Fruit fly (Drosophila melanogaster) whole organism, embryonic: ENCODE data around the gene CG15767.

ENCODE experiments used
- Adf1 ChIP-seq: fragments of 200-800 bp; sonication (Bioruptor generic); IDR thresholded peaks from 2 replicates; pipeline ENCODE4 v1.3.6; 2022; ENCODE audit warnings: missing biosample characterization, missing genetic modification characterization
- Atf-2 ChIP-seq: fragments of 200-800 bp; sonication (Bioruptor generic); optimal IDR thresholded peaks from 2 replicates; lab custom pipeline; 2016; ENCODE audit warnings: missing biosample characterization, missing genetic modification characterization
- CG10147 ChIP-seq: fragments of 200-800 bp; sonication (Bioruptor generic); optimal IDR thresholded peaks from 2 replicates; lab custom pipeline; 2019; ENCODE audit warnings: missing biosample characterization, mild to moderate bottlenecking, missing genetic modification characterization, moderate library complexity
- CG10267 ChIP-seq: fragments of 200-800 bp; sonication (Bioruptor generic); optimal IDR thresholded peaks from 2 replicates; lab custom pipeline; 2018; ENCODE audit warnings: missing biosample characterization, mild to moderate bottlenecking, missing genetic modification characterization, moderate library complexity
- CG11504 ChIP-seq: fragments of 200-800 bp; sonication (Bioruptor generic); optimal IDR thresholded peaks from 3 replicates; lab custom pipeline; 2019; ENCODE audit warnings: missing biosample characterization, mild to moderate bottlenecking, missing genetic modification characterization, moderate library complexity
- CG11696 ChIP-seq: fragments of 200-800 bp; sonication (Bioruptor generic); IDR thresholded peaks from 2 replicates; pipeline ENCODE4 v1.3.6; 2022; ENCODE audit warnings: missing biosample characterization, missing genetic modification characterization
- CG12659 ChIP-seq: fragments of 200-800 bp; sonication (Bioruptor generic); optimal IDR thresholded peaks from 3 replicates; lab custom pipeline; 2017; ENCODE audit warnings: mild to moderate bottlenecking, missing biosample characterization, missing genetic modification reagents, missing genetic modification characterization
- CG12769 ChIP-seq: fragments of 200-800 bp; sonication (Bioruptor generic); optimal IDR thresholded peaks from 2 replicates; lab custom pipeline; 2019; ENCODE audit warnings: missing biosample characterization, mild to moderate bottlenecking, missing genetic modification characterization, moderate library complexity
- CG13424 ChIP-seq: fragments of 200-800 bp; sonication (Bioruptor generic); optimal IDR thresholded peaks from 2 replicates; lab custom pipeline; 2019; ENCODE audit warnings: missing biosample characterization, mild to moderate bottlenecking, missing genetic modification characterization, moderate library complexity
- CG14710 ChIP-seq: fragments of 200-800 bp; sonication (Bioruptor generic); optimal IDR thresholded peaks from 3 replicates; lab custom pipeline; 2019; ENCODE audit warnings: missing biosample characterization, mild to moderate bottlenecking, missing genetic modification characterization, moderate library complexity
- CG15269 ChIP-seq: fragments of 200-800 bp; sonication (Bioruptor generic); optimal IDR thresholded peaks from 2 replicates; lab custom pipeline; 2018; ENCODE audit warnings: missing biosample characterization, mild to moderate bottlenecking, missing genetic modification characterization, moderate library complexity
- CG1603 ChIP-seq: fragments of 200-800 bp; sonication (Bioruptor generic); optimal IDR thresholded peaks from 2 replicates; lab custom pipeline; 2019; ENCODE audit warnings: missing biosample characterization, mild to moderate bottlenecking, missing genetic modification characterization, moderate library complexity
- CG1792 ChIP-seq: fragments of 200-800 bp; sonication (Bioruptor generic); optimal IDR thresholded peaks from 2 replicates; lab custom pipeline; 2016; ENCODE audit warnings: missing biosample characterization, missing genetic modification characterization
- CG32772 ChIP-seq: fragments of 200-800 bp; sonication (Bioruptor generic); IDR thresholded peaks from 2 replicates; pipeline ENCODE4 v1.3.6; 2022; ENCODE audit warnings: missing biosample characterization, missing genetic modification characterization
- CG3407 ChIP-seq: fragments of 200-800 bp; sonication (Bioruptor generic); optimal IDR thresholded peaks from 2 replicates; lab custom pipeline; 2018; ENCODE audit warnings: missing biosample characterization, mild to moderate bottlenecking, missing genetic modification characterization
- CG34376 ChIP-seq: fragments of 200-800 bp; sonication (Bioruptor generic); optimal IDR thresholded peaks from 2 replicates; lab custom pipeline; 2018; ENCODE audit warnings: missing biosample characterization, mild to moderate bottlenecking, missing genetic modification characterization
- CG5245 ChIP-seq: fragments of 200-800 bp; sonication (Bioruptor generic); optimal IDR thresholded peaks from 3 replicates; lab custom pipeline; 2016; ENCODE audit warnings: missing biosample characterization, missing genetic modification characterization
- CG5953 ChIP-seq: fragments of 200-800 bp; sonication (Bioruptor generic); IDR thresholded peaks from 2 replicates; pipeline ENCODE4 v1.3.6; 2022; ENCODE audit warnings: missing biosample characterization, missing genetic modification characterization
- CG6175 ChIP-seq: fragments of 200-800 bp; sonication (Bioruptor generic); IDR thresholded peaks from 3 replicates; pipeline ENCODE4 v1.3.6; 2022; ENCODE audit warnings: missing biosample characterization, missing genetic modification characterization
- CG6765 ChIP-seq: fragments of 200-800 bp; sonication (Bioruptor generic); optimal IDR thresholded peaks from 3 replicates; lab custom pipeline; 2017; ENCODE audit warnings: missing biosample characterization, mild to moderate bottlenecking, missing genetic modification characterization
- CG6813 ChIP-seq: fragments of 200-800 bp; sonication (Bioruptor generic); optimal IDR thresholded peaks from 2 replicates; lab custom pipeline; 2017; ENCODE audit warnings: missing biosample characterization, missing genetic modification characterization, mild to moderate bottlenecking, moderate library complexity, missing genetic modification reagents
- CG8765 ChIP-seq: fragments of 200-800 bp; sonication (Bioruptor generic); IDR thresholded peaks from 2 replicates; pipeline ENCODE4 v1.3.6; 2022; ENCODE audit warnings: missing biosample characterization, missing genetic modification characterization
- CG9727 ChIP-seq: fragments of 200-800 bp; sonication (Bioruptor generic); optimal IDR thresholded peaks from 3 replicates; lab custom pipeline; 2017; ENCODE audit warnings: missing biosample characterization, mild to moderate bottlenecking, missing genetic modification characterization
- E2f2 ChIP-seq: fragments of 200-800 bp; sonication (Bioruptor generic); IDR thresholded peaks from 2 replicates; pipeline ENCODE4 v1.3.6; 2022; ENCODE audit warnings: missing biosample characterization, missing genetic modification characterization
- Gsc ChIP-seq: fragments of 200-800 bp; sonication (Bioruptor generic); IDR thresholded peaks from 2 replicates; pipeline ENCODE4 v1.3.6; 2022; ENCODE audit warnings: missing biosample characterization, missing genetic modification characterization
- H15 ChIP-seq: fragments of 200-800 bp; sonication (Bioruptor generic); IDR thresholded peaks from 3 replicates; pipeline ENCODE4 v1.3.6; 2022; ENCODE audit warnings: missing biosample characterization, missing genetic modification characterization
- H2.0 ChIP-seq: fragments of 200-800 bp; sonication (Bioruptor generic); IDR thresholded peaks from 2 replicates; pipeline ENCODE4 v1.3.6; 2022; ENCODE audit warnings: missing biosample characterization, missing genetic modification characterization
- HmgD ChIP-seq: fragments of 200-800 bp; sonication (Bioruptor generic); optimal IDR thresholded peaks from 3 replicates; lab custom pipeline; 2016; ENCODE audit warnings: missing biosample characterization, missing genetic modification characterization
- Hr3 ChIP-seq: fragments of 200-800 bp; sonication (Bioruptor generic); optimal IDR thresholded peaks from 3 replicates; lab custom pipeline; 2016; ENCODE audit warnings: missing biosample characterization, missing genetic modification characterization
- Nf-YC ChIP-seq: fragments of 200-800 bp; optimal IDR thresholded peaks from 3 replicates; lab custom pipeline; 2019; ENCODE audit warnings: missing biosample characterization, mild to moderate bottlenecking, missing genetic modification characterization, moderate library complexity
- Stat92E ChIP-seq, 3 experiments: fragments of >200 bp in 2 of 3; fragments of 200-800 bp in 1 of 3; sonication (Bioruptor generic) in 1 of 3; optimal IDR thresholded peaks; 2 replicates each; lab custom pipeline; 2017 to 2019; ENCODE audit warnings: missing biosample characterization in 3 of 3, missing genetic modification characterization in 3 of 3, mild to moderate bottlenecking in 1 of 3, moderate library complexity in 1 of 3
- TFAM ChIP-seq: fragments of 200-800 bp; sonication (Bioruptor generic); optimal IDR thresholded peaks from 2 replicates; lab custom pipeline; 2017; ENCODE audit warnings: missing biosample characterization, missing genetic modification characterization, inconsistent platforms
- Xrp1 ChIP-seq: fragments of 200-800 bp; sonication (Bioruptor generic); IDR thresholded peaks from 2 replicates; pipeline ENCODE4 v1.3.6; 2022; ENCODE audit warnings: missing biosample characterization, missing genetic modification characterization
- ash1 ChIP-seq: fragments of 200-800 bp; sonication (Bioruptor generic); optimal IDR thresholded peaks from 2 replicates; lab custom pipeline; 2018; ENCODE audit warnings: missing biosample characterization, mild to moderate bottlenecking, missing genetic modification characterization
- bcd ChIP-seq: fragments of 200-800 bp; sonication (Bioruptor generic); optimal IDR thresholded peaks from 2 replicates; lab custom pipeline; 2017; ENCODE audit warnings: missing biosample characterization, mild to moderate bottlenecking, missing genetic modification characterization
- cato ChIP-seq: fragments of 200-800 bp; sonication (Bioruptor generic); optimal IDR thresholded peaks from 2 replicates; lab custom pipeline; 2016; ENCODE audit warnings: missing biosample characterization, missing genetic modification characterization, borderline replicate concordance
- ci ChIP-seq: fragments of 200-800 bp; sonication (Bioruptor generic); IDR thresholded peaks from 3 replicates; pipeline ENCODE4 v1.3.6; 2022; ENCODE audit warnings: missing biosample characterization, missing genetic modification characterization
- emc ChIP-seq: fragments of 200-800 bp; sonication (Bioruptor generic); optimal IDR thresholded peaks from 2 replicates; lab custom pipeline; 2016; ENCODE audit warnings: missing biosample characterization, missing genetic modification characterization
- gce ChIP-seq: fragments of 200-800 bp; sonication (Bioruptor generic); IDR thresholded peaks from 3 replicates; pipeline ENCODE4 v1.3.6; 2022; ENCODE audit warnings: missing biosample characterization, missing genetic modification characterization
- gem ChIP-seq: fragments of 200-800 bp; sonication (Bioruptor generic); optimal IDR thresholded peaks from 2 replicates; lab custom pipeline; 2019; ENCODE audit warnings: missing biosample characterization, mild to moderate bottlenecking, missing genetic modification characterization, moderate library complexity
- gsb-n ChIP-seq: fragments of 200-800 bp; sonication (Bioruptor generic); optimal IDR thresholded peaks from 3 replicates; lab custom pipeline; 2018; ENCODE audit warnings: missing biosample characterization, mild to moderate bottlenecking, missing genetic modification characterization
- kni ChIP-seq: fragments of 200-800 bp; sonication (Bioruptor generic); optimal IDR thresholded peaks from 3 replicates; lab custom pipeline; 2017; ENCODE audit warnings: mild to moderate bottlenecking, missing biosample characterization, missing genetic modification reagents, missing genetic modification characterization
- lbe ChIP-seq: fragments of 200-800 bp; sonication (Bioruptor generic); optimal IDR thresholded peaks from 2 replicates; lab custom pipeline; 2016; ENCODE audit warnings: missing biosample characterization, mild to moderate bottlenecking, missing genetic modification characterization
- luna ChIP-seq: fragments of 200-800 bp; sonication (Bioruptor generic); optimal IDR thresholded peaks from 2 replicates; lab custom pipeline; 2016; ENCODE audit warnings: missing biosample characterization, missing genetic modification characterization
- oc ChIP-seq: fragments of 200-800 bp; sonication (Bioruptor generic); optimal IDR thresholded peaks from 2 replicates; lab custom pipeline; 2018; ENCODE audit warnings: missing biosample characterization, mild to moderate bottlenecking, missing genetic modification characterization, moderate library complexity
- org-1 ChIP-seq: fragments of 200-800 bp; sonication (Bioruptor generic); optimal IDR thresholded peaks from 2 replicates; lab custom pipeline; 2017; ENCODE audit warnings: missing biosample characterization, missing genetic modification characterization
- pfk ChIP-seq: fragments of 200-800 bp; sonication (Bioruptor generic); optimal IDR thresholded peaks from 2 replicates; lab custom pipeline; 2018; ENCODE audit warnings: missing biosample characterization, mild to moderate bottlenecking, missing genetic modification characterization, moderate library complexity
- rib ChIP-seq: fragments of 200-800 bp; sonication (Bioruptor generic); IDR thresholded peaks from 2 replicates; pipeline ENCODE4 v1.3.6; 2022; ENCODE audit warnings: missing biosample characterization, missing genetic modification characterization
- ssp ChIP-seq: fragments of 200-800 bp; sonication (Bioruptor generic); IDR thresholded peaks from 2 replicates; pipeline ENCODE4 v1.3.6; 2022; ENCODE audit warnings: missing biosample characterization, missing genetic modification characterization

Gene CG15767

dm6 chrX:5783260-5784040, 5.8 kb upstream of the CG15767 start (continued):
- TF ChIP-seq CG10147 (GFP tag; lab: Kevin White, UChicago) (no peak), org-1 (GFP tag; lab: Kevin White, UChicago) (peak; percentile 30), CG5245 (GFP tag; lab: Kevin White, UChicago) (no peak), CG12769 (tag; lab: Kevin White, UChicago) (no peak), CG6765 (GFP tag; lab: Kevin White, UChicago) (no peak), emc (GFP tag; lab: Kevin White, UChicago) (no peak), Nf-YC (tag; lab: Kevin White, UChicago) (no peak), CG3407 (GFP tag; lab: Kevin White, UChicago) (peak; percentile 41), E2f2 (no peak), CG15269 (peak; percentile 47), gsb-n (tag; lab: Kevin White, UChicago) (peak; percentile 34), luna (GFP tag; lab: Kevin White, UChicago) (no peak), CG11504 (tag; lab: Kevin White, UChicago) (peak; percentile 72), CG5953 (no peak), CG11696 (no peak), Hr3 (GFP tag; lab: Kevin White, UChicago) (no peak), CG13424 (peak; percentile 47), CG10267 (peak; percentile 26), kni (peak; percentile 8), CG9727 (GFP tag; lab: Kevin White, UChicago) (peak; percentile 9), gem (tag; lab: Kevin White, UChicago) (peak; percentile 69), Atf-2 (no peak), pfk (GFP tag; lab: Kevin White, UChicago) (no peak), cato (GFP tag; lab: Kevin White, UChicago) (no peak), ash1 (no peak), CG1792 (GFP tag; lab: Kevin White, UChicago) (no peak), CG32772 (GFP tag; lab: Robert Waterston, UW) (peak; percentile 55; the same call in 1 of the 2 replicates), H15 (GFP tag; lab: Robert Waterston, UW) (0 out of 3 replicates have a peak, but pooled peaks have one; percentile 56), Stat92E (GFP tag; optimal IDR thresholded peaks at IDR 0.05; lab: Kevin White, UChicago) (no peak), CG34376 (no peak), bcd (peak; percentile 18), ci (peak; percentile 69), CG6175 (no peak), Xrp1 (GFP tag; lab: Robert Waterston, UW) (peak; percentile 55; the same call in 1 of the 2 replicates), oc (peak; percentile 61), H2.0 (no peak), CG6813 (GFP tag; lab: Kevin White, UChicago) (peak; percentile 2), Adf1 (GFP tag; lab: Robert Waterston, UW) (no peak), ssp (GFP tag; lab: Robert Waterston, UW) (peak; percentile 27; the same call in 1 of the 2 replicates), rib (GFP tag; lab: Robert Waterston, UW) (no peak), HmgD (no peak), CG12659 (GFP tag; lab: Kevin White, UChicago) (peak; percentile 14), CG8765 (GFP tag; lab: Robert Waterston, UW) (no peak), CG1603 (peak; percentile 74), CG14710 (tag; lab: Kevin White, UChicago) (no peak), TFAM (GFP tag; lab: Kevin White, UChicago) (no peak), lbe (GFP tag; lab: Kevin White, UChicago) (peak; percentile 59), Gsc (no peak), gce (GFP tag; lab: Robert Waterston, UW) (no peak)
